Worm (Caenorhabditis elegans) whole organism, L4/young adult: ENCODE data around the gene F08D12.7.

Experiments used
- W03F9.2 ChIP-seq: fragments of 150-350 bp; optimal IDR thresholded peaks from 2 replicates; lab custom pipeline; 2014; ENCODE audit warnings: missing biosample characterization, missing genetic modification characterization
- dao-5 ChIP-seq: sonication (generic microtip); optimal IDR thresholded peaks from 2 replicates; lab custom pipeline; 2016; ENCODE audit warnings: missing genotype, missing genetic modification characterization, moderate library complexity, missing compliant biosample characterization
- him-1 ChIP-seq: sonication (generic microtip); optimal IDR thresholded peaks from 2 replicates; lab custom pipeline; 2016; ENCODE audit warnings: missing genotype, missing genetic modification reagents, missing genetic modification characterization, missing compliant biosample characterization

Gene F08D12.7

ce11 chrII:2769021-2769420 is at the start of gene F08D12.7:
F08D12.7 (minus strand) TSS chrII:2769121.
- no peak for TF ChIP-seq dao-5 (tag; lab: Kevin White, UChicago)
- no peak for TF ChIP-seq him-1

ce11 chrII:2816676-2817075 is 47.8 kb upstream of the F08D12.7 start, which contains the start of gene set-13:
set-13 (plus strand) TSS chrII:2816976.
- TF ChIP-seq him-1 (no peak), W03F9.2 (tag; lab: Kevin White, UChicago) (no peak), dao-5 (tag; lab: Kevin White, UChicago) (no peak)

- TF ChIP-seq dao-5 (tag; lab: Kevin White, UChicago) (no peak), W03F9.2 (tag; lab: Kevin White, UChicago) (no peak), him-1 (no peak)
These were observed 46.5 kb upstream of the F08D12.7 start, which contains the start of gene K12H6.2 for ce11 chrII:2815444-2815843. K12H6.2 (minus strand) TSS chrII:2815544.

ce11 chrII:2815017-2815416 is 46.1 kb upstream of the F08D12.7 start:
- no peak for TF ChIP-seq W03F9.2 (tag; lab: Kevin White, UChicago)
- no peak for TF ChIP-seq him-1
- TF ChIP-seq dao-5 (tag; lab: Kevin White, UChicago) = no peak

- TF ChIP-seq dao-5 (tag; lab: Kevin White, UChicago) = no peak
- no peak for TF ChIP-seq him-1
- no peak for TF ChIP-seq W03F9.2 (tag; lab: Kevin White, UChicago)
These were observed 38.8 kb upstream of the F08D12.7 start, which contains the start of gene K12H6.12 for ce11 chrII:2807674-2808206. K12H6.12 (plus strand) TSS chrII:2808156.

- TF ChIP-seq dao-5 (tag; lab: Kevin White, UChicago) = no peak
These were observed 36.6 kb upstream of the F08D12.7 start for ce11 chrII:2805566-2805965.

- no peak for TF ChIP-seq dao-5 (tag; lab: Kevin White, UChicago)
- TF ChIP-seq W03F9.2 (tag; lab: Kevin White, UChicago) = no peak
- TF ChIP-seq him-1 = no peak
These were observed 36.0 kb upstream of the F08D12.7 start for ce11 chrII:2804949-2805348.

ce11 chrII:2804245-2804644 is 35.3 kb upstream of the F08D12.7 start:
- no peak for TF ChIP-seq him-1

ce11 chrII:2802804-2803586 is 34.1 kb upstream of the F08D12.7 start:
- TF ChIP-seq him-1 (no peak), W03F9.2 (tag; lab: Kevin White, UChicago) (no peak), dao-5 (tag; lab: Kevin White, UChicago) (no peak)

ce11 chrII:2801764-2802163 is 32.8 kb upstream of the F08D12.7 start:
- TF ChIP-seq dao-5 (tag; lab: Kevin White, UChicago) (no peak), W03F9.2 (tag; lab: Kevin White, UChicago) (no peak), him-1 (no peak)

ce11 chrII:2800550-2801233 is 31.8 kb upstream of the F08D12.7 start, which contains the start of gene nhr-119:
nhr-119 (minus strand) TSS chrII:2800600.
- no peak for TF ChIP-seq dao-5 (tag; lab: Kevin White, UChicago)
- TF ChIP-seq W03F9.2 (tag; lab: Kevin White, UChicago) = peak; percentile 38
- TF ChIP-seq him-1 = no peak

- TF ChIP-seq W03F9.2 (tag; lab: Kevin White, UChicago) (no peak), him-1 (no peak), dao-5 (tag; lab: Kevin White, UChicago) (no peak)
These were observed 29.0 kb upstream of the F08D12.7 start for ce11 chrII:2797951-2798350.

ce11 chrII:2796431-2796830 is 27.5 kb upstream of the F08D12.7 start:
- TF ChIP-seq him-1 = no peak
- TF ChIP-seq dao-5 (tag; lab: Kevin White, UChicago) = no peak
- no peak for TF ChIP-seq W03F9.2 (tag; lab: Kevin White, UChicago)

- no peak for TF ChIP-seq dao-5 (tag; lab: Kevin White, UChicago)
These were observed 26.5 kb upstream of the F08D12.7 start for ce11 chrII:2795413-2795812.
